Fruit fly (Drosophila melanogaster) S2 (cell line): ENCODE measurements around the gene CG12375.

Experiments
- CG8478 ChIP-seq: fragments of >200 bp; optimal IDR thresholded peaks from 2 replicates; lab custom pipeline; 2018
- CTCF ChIP-seq, 2 experiments: fragments of >200 bp; optimal IDR thresholded peaks; 2 replicates each; lab custom pipeline; 2018

CG12375 gene

dm6 chr2L:8146994-8147661 is 20.4 kb upstream of the CG12375 start, which contains the start of gene CG31606:
CG31606 (plus strand) TSS chr2L:8147611.
- TF ChIP-seq CTCF (optimal IDR thresholded peaks at IDR 0.05; lab: Kevin White, UChicago), result no peak
- TF ChIP-seq CG8478 (lab: Kevin White, UChicago), result no peak

- TF ChIP-seq CTCF (optimal IDR thresholded peaks at IDR 0.05; lab: Kevin White, UChicago) (no peak), CG8478 (lab: Kevin White, UChicago) (no peak)
Measured at dm6 chr2L:8145067-8145808, 18.5 kb upstream of the CG12375 start, which contains the start of the genes CG42763 and CG43394. CG42763 (minus strand) TSS chr2L:8145107. CG43394 (plus strand) TSS chr2L:8145758.

DNA sequence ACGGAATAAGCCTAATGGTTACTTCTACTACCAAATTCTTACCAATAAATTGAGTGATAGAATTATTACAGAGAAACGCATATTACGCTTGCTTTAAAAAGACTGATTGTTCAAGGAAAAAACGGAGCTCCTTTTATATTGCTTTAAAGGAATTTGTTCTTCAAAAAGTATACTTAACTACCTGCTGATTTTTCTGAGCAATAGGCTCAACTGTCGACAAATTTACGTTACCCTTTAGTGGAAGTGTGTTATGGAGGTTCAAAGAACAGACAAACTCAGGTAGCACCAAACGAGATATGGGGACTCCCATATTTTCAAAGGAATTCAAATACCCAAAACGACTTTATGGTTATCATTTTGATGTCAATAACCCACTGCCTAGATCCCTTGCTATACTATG is 17.3 kb upstream of the CG12375 start, which contains the start of gene CG42762:
TSS of gene CG42762 (minus strand) at position 101 of the 400 bp plus-strand sequence.
- TF ChIP-seq CG8478 (lab: Kevin White, UChicago), result no peak
- TF ChIP-seq CTCF (optimal IDR thresholded peaks at IDR 0.05; lab: Kevin White, UChicago), result no peak

DNA sequence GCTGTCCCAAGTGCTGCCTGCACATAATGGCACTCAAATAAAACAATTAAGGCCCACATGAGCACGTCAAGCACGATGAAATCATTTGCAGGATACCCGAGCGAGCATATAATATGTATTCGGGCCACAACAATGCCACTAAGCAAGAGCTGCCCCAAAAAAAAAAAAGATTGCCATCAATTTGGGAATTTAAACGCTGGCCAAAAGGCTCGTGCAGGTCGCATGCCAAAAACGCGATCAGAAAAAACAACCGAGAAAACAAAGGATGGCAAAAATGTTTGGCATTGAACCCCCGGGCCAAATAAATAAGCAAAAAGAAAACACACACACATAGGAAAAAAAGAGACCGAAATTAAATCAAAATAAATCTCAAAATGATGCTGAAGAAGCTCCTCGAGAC is 16.1 kb upstream of the CG12375 start:
- no peak for TF ChIP-seq CG8478 (lab: Kevin White, UChicago)
- TF ChIP-seq CTCF (optimal IDR thresholded peaks at IDR 0.05; lab: Kevin White, UChicago), result no peak

DNA sequence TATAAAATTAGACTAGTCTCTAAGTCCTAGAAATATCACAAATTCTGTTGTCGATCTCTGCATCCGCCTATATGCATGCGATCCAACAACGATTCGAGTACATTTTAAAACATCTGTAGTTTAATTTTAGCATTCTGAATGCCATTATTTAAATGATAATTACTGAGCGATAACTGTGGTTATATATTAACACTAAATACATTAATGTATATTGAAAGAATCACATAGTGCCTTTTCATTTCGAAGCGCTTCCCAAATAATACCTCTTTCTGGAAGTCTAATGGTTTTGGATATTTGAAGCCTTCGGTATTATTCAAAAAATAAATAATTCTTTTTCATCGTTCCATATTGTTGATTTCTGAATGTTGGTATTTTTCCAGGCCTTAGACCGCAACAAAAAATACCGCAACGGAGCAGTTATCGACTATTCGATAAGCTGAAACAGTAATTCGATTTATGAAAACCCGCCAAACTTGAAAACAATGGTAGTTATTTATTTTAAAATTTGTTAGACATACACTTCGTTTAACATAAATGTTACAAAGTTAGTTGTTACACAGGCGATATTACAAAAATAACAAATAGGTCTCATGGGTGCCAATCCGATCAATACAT is 7.2 kb upstream of the CG12375 start:
- TF ChIP-seq CTCF (optimal IDR thresholded peaks at IDR 0.05; lab: Kevin White, UChicago) (no peak), CG8478 (lab: Kevin White, UChicago) (no peak)

- TF ChIP-seq CTCF (optimal IDR thresholded peaks at IDR 0.05; lab: Kevin White, UChicago) (no peak), CG8478 (lab: Kevin White, UChicago) (no peak)
Measured at dm6 chr2L:8130729-8131128, 4.0 kb upstream of the CG12375 start.

DNA sequence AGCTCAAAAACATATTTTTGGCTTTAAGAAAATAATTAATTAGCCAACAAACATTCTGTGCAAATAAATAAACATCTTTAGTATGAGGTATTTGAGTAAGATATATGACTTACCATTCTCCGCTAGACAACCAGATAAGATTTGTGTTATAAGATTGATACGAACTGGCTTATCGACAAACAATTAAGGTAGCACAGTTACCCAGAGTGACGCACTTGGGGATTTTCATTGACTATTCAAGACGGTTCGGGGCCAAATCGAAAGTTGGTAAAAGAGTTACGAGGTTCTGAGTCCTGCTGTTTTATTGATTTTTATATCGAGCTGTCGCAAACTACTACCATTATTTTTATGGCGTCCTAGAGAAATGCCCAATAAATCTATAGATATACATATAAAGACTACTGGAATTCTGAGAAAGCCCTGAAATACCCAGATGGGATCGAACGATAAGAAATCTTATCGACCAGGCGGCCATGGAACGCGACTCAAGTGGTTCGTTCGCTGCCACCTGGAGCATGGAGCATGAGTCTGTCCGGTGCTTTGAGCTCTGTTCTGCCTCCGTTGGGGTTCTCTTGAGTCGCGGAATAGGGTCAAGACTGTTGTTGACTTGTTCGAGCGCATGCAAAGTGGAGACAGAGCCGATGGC is 3.4 kb upstream of the CG12375 start:
- no peak for TF ChIP-seq CG8478 (lab: Kevin White, UChicago)
- TF ChIP-seq CTCF (optimal IDR thresholded peaks at IDR 0.05; lab: Kevin White, UChicago), result no peak

DNA sequence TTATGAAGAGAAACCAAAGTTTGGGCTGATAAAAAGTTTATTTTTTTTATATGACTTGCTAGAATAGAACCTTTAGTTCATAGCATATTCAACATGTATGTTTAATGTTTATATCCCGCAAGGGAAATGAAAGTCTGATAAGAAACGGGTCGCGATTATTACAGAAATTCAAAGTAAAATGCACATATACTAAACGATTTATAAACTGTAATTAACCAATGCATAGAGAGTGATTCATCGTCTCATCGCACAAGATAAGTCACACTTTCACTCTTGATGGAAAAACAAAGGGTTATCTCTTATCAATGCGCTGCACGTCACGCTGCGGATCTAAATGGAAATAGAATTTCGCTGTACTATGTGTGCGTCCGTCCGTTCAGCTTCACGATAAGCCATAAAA is 2.2 kb upstream of the CG12375 start:
- TF ChIP-seq CG8478 (lab: Kevin White, UChicago) (no peak), CTCF (optimal IDR thresholded peaks at IDR 0.05; lab: Kevin White, UChicago) (no peak)

- TF ChIP-seq CG8478 (lab: Kevin White, UChicago) (no peak), CTCF (optimal IDR thresholded peaks at IDR 0.05; lab: Kevin White, UChicago) (no peak)
Measured at dm6 chr2L:8123711-8124379, 2.8 kb downstream of the CG12375 start, which contains the start of the genes mon2 and CG8673. mon2 (minus strand) TSS chr2L:8124010. CG8673 (plus strand) TSS chr2L:8124329.

DNA sequence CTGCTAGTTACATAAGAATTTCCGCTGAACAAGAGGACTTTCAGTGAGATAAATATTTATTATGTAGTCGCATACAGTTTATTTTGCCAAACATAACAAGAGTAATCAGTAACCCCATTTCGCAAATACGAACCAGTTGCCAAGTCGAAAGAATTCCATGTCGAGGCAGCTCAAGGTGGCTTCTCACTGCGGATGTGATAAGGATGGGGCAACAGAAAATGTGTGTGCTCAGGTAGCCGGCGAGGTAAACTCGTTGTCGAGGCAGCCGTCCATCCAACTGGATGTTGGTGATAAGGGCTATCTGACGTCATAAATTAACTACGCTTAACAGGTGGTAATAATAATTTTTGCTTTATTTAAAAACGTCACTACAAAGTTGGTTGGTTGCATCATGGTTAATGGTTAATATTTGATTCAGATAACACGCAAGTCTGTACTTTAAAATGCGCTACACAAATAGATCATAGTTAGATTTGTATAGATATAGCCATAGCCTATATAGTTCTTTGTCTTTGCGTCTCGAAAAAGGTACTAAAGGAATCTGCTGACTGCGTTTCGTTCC is 10.0 kb downstream of the CG12375 start:
- TF ChIP-seq CG8478 (lab: Kevin White, UChicago) (no peak), CTCF (optimal IDR thresholded peaks at IDR 0.05; lab: Kevin White, UChicago) (no peak)

DNA sequence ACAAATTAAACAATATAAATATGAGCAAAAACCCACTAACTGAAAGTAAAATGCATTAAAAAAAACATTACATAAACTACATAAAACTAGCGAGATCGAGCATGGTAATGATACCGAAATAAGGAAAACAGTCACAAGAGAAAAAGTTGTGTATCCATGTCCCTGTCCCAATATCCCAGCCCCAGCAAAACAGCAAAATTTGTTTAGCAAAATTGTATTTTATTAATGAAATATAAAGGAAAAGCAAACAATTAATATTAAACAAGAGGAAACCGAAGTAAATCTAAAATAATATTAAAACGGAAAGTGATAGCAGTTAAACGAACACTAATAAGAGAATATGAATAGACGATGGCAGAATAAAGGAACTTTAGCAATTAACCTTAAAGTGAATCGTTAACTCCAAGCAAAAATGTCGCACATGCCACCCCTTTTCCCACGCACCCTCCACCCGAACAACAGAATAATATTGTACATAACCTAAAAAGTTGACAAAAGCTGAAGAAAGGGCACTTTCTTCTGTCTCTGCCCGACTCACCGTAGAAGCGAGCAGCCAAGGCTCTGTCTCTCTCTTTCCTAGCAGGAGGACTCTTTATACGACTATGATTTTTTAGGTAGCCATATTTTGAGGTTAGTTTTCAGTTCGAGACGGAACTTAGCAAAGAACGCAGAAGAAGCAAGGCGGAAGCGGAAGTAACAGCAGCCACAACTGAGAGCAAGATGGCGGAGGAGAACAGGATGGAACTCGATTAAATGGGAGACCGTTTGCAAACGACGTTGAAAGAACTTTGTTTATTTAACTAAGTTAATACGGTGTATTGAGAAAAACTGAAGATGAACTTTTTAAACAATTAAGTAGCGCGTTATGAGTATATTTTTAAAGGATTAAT is 15.9 kb downstream of the CG12375 start:
- TF ChIP-seq CG8478 (lab: Kevin White, UChicago) (no peak), CTCF (optimal IDR thresholded peaks at IDR 0.05; lab: Kevin White, UChicago) (no peak)

DNA sequence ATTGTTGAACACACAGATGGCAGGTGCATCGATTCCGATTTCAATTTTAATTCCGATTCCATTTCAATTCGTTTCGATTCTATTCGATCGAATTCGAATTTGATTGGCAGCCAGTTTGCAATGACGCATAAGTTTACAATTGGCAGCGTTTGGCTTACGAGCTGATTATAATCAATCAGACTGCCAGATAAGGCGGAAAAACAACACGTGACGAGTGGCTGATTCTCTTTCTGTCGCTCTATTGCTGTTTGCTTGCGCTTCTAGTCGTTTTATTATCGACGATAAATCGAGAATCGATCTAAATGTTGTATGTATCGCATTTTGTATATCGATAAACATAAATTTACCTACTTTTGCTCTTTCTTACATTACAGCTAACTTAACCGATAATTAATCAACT is 22.0 kb downstream of the CG12375 start:
- TF ChIP-seq CTCF (optimal IDR thresholded peaks at IDR 0.05; lab: Kevin White, UChicago) (no peak), CG8478 (lab: Kevin White, UChicago) (no peak)

DNA sequence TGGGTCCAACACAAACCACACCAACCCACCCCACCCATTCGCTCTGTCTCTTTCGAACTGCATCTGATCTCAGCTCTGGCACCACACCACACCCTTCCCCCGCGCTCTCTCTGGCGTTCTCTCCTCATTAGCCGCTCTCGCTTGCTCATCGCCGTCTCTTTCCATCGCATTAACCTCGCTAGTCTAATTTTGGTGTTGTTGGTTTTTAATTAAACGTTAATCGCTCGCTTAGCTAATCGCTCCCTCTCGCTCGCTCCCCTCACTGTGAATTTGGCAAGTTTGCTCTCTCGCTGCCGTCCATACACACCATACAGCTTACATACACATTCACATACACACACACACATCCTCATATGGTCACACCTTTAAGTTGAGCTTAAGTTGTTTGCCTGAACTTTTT is 22.6 kb downstream of the CG12375 start:
- TF ChIP-seq CG8478 (lab: Kevin White, UChicago) (no peak), CTCF (optimal IDR thresholded peaks at IDR 0.05; lab: Kevin White, UChicago) (no peak)
